Worm (Caenorhabditis elegans) whole organism, late embryonic: Measurements from ENCODE around the gene mif-4.

Source experiments
- C08G9.2 ChIP-seq: sonication (generic microtip); optimal IDR thresholded peaks from 2 replicates; lab custom pipeline; 2016; ENCODE audit warnings: mild to moderate bottlenecking, missing genetic modification characterization, moderate library complexity, missing compliant biosample characterization
- ceh-24 ChIP-seq: sonication (generic microtip); optimal IDR thresholded peaks from 2 replicates; lab custom pipeline; 2016; ENCODE audit warnings: mild to moderate bottlenecking, missing genetic modification characterization, missing compliant biosample characterization
- elt-4 ChIP-seq: sonication (generic microtip); optimal IDR thresholded peaks from 2 replicates; lab custom pipeline; 2016; ENCODE audit warnings: missing genetic modification characterization, missing compliant biosample characterization
- eyg-1 ChIP-seq: sonication (generic microtip); optimal IDR thresholded peaks from 2 replicates; lab custom pipeline; 2016; ENCODE audit warnings: missing genotype, missing genetic modification characterization, missing compliant biosample characterization
- nhr-232 ChIP-seq: sonication (generic microtip); optimal IDR thresholded peaks from 2 replicates; lab custom pipeline; 2016; ENCODE audit warnings: missing genetic modification characterization, missing compliant biosample characterization
- pat-9 ChIP-seq: fragments of 200-800 bp; sonication (Bioruptor generic); optimal IDR thresholded peaks from 2 replicates; lab custom pipeline; 2018; ENCODE audit warnings: mild to moderate bottlenecking, missing genetic modification characterization, moderate library complexity, missing compliant biosample characterization
- pha-4 ChIP-seq: fragments of 150-350 bp; optimal IDR thresholded peaks from 2 replicates; lab custom pipeline; 2018; ENCODE audit warnings: missing biosample characterization, missing genetic modification reagents, missing genetic modification characterization
- ref-2 ChIP-seq: sonication (generic microtip); optimal IDR thresholded peaks from 2 replicates; lab custom pipeline; 2016; ENCODE audit warnings: missing genetic modification characterization, missing compliant biosample characterization
- sox-2 ChIP-seq: fragments of 200-800 bp; sonication (Bioruptor generic); IDR thresholded peaks from 2 replicates; pipeline ENCODE4 v1.3.6; 2022; ENCODE audit warnings: missing genetic modification reagents, missing genetic modification characterization, missing compliant biosample characterization
- syd-9 ChIP-seq: sonication (generic microtip); optimal IDR thresholded peaks from 2 replicates; lab custom pipeline; 2016; ENCODE audit warnings: mild to moderate bottlenecking, missing genetic modification characterization, moderate library complexity, missing compliant biosample characterization
- unc-86 ChIP-seq: sonication (generic microtip); optimal IDR thresholded peaks from 2 replicates; lab custom pipeline; 2016; ENCODE audit warnings: missing genetic modification characterization, missing compliant biosample characterization

mif-4 gene

DNA sequence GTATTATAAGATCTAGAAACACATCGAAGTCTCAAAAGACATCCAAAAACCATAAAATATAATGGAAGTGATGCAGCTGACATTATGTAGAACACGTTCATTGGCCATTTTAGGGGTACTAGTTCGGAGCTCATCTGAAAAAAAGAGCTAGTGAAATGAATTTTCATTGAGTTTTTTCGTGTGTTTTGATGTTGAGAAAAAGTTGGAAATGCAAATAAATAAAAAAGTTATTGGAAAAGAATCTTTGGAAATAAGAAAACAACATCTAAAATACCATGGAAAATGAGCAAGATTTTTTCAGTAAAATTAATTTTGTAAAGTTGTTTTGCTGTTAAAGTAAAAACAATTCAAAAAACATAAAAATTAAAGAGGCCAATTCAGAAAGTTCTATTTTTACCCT is 45.1 kb downstream of the mif-4 start, which contains the start of gene srv-24:
Gene srv-24 (minus strand): TSS at position 101 of the 400 bp plus-strand sequence.
- TF ChIP-seq eyg-1: no peak
- TF ChIP-seq elt-4 (tag; lab: Kevin White, UChicago): no peak
- no peak for TF ChIP-seq unc-86 (tag; lab: Kevin White, UChicago)
- TF ChIP-seq syd-9 (tag; lab: Kevin White, UChicago): no peak
- no peak for TF ChIP-seq pha-4
- TF ChIP-seq pat-9: no peak
- no peak for TF ChIP-seq C08G9.2
- TF ChIP-seq nhr-232 (tag; lab: Kevin White, UChicago): no peak
- TF ChIP-seq ceh-24 (tag; lab: Kevin White, UChicago): no peak
- TF ChIP-seq ref-2 (tag; lab: Kevin White, UChicago): no peak
- TF ChIP-seq sox-2: no peak
- TF ChIP-seq, all 69 proteins: peak for 0
